Worm (Caenorhabditis elegans): ENCODE measurements around the gene rgs-6.

DNA sequence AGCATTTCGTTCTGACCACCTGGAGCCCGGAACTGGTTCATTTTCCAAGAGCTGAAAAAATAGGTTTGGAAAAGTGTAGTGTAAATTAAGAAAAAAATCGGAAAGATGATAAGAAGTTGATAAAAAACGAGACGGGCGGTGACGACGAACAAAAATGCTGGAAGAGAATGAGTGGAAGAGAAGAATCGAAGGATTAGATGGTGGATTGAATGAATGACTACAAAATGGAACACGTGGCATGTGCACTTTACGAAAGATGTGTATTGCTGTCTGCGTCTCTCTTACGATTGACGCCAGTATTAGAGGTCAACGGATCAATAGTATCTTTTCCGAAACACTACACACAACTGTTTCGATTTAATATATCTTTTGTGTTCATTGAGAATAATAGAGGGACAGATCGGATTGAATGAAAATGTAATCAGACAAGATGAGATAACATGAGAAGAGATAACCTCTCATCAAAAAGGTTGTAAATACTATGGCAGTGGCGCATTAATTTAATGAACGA lies 47.1 kb upstream of the rgs-6 start, which contains the start of gene sft-4:
- TF ChIP-seq pha-4 (tag; optimal IDR thresholded peaks at IDR 0.05) = no peak
- no peak for TF ChIP-seq ttx-3 (tag; optimal IDR thresholded peaks at IDR 0.05)
- TF ChIP-seq unc-55 (GFP tag; optimal IDR thresholded peaks at IDR 0.05) = no peak
- TF ChIP-seq nhr-11 (tag; optimal IDR thresholded peaks at IDR 0.05) = no peak
- TF ChIP-seq lin-11 (tag; optimal IDR thresholded peaks at IDR 0.05) = no peak
- no peak for TF ChIP-seq tbx-2 (tag; optimal IDR thresholded peaks at IDR 0.05)
